Worm (Caenorhabditis elegans) whole organism, mixed stage, embryonic: ENCODE data around the gene W02H3.1.
A peak's percentile ranks its signal among the peaks of the same experiment; 100 is the strongest.

Experiments used
- blmp-1 ChIP-seq: fragments of 150-350 bp; optimal IDR thresholded peaks from 2 replicates; lab custom pipeline; 2014; ENCODE audit warnings: missing biosample characterization, missing genetic modification characterization
- ces-1 ChIP-seq: fragments of 150-350 bp; optimal IDR thresholded peaks from 2 replicates; lab custom pipeline; 2014; ENCODE audit warnings: missing biosample characterization, missing genetic modification reagents, missing genetic modification characterization
- drap-1 ChIP-seq: fragments of 200-800 bp; sonication (Bioruptor generic); optimal IDR thresholded peaks from 3 replicates; lab custom pipeline; 2018; ENCODE audit warnings: mild to moderate bottlenecking, missing genetic modification characterization, missing compliant biosample characterization
- elt-3 ChIP-seq: fragments of 150-350 bp; optimal IDR thresholded peaks from 2 replicates; lab custom pipeline; 2014; ENCODE audit warnings: missing biosample characterization, missing genetic modification characterization
- flh-1 ChIP-seq: fragments of 200-800 bp; sonication (Bioruptor generic); optimal IDR thresholded peaks from 2 replicates; lab custom pipeline; 2018; ENCODE audit warnings: mild to moderate bottlenecking, missing genetic modification characterization, moderate library complexity, missing compliant biosample characterization
- nhr-28 ChIP-seq: fragments of 150-350 bp; optimal IDR thresholded peaks from 2 replicates; lab custom pipeline; 2014; ENCODE audit warnings: missing biosample characterization, missing genetic modification characterization
- sem-2 ChIP-seq: fragments of 200-800 bp; sonication (Bioruptor generic); optimal IDR thresholded peaks from 2 replicates; lab custom pipeline; 2018; ENCODE audit warnings: mild to moderate bottlenecking, missing genetic modification characterization, missing compliant biosample characterization
- unc-39 ChIP-seq: fragments of 150-350 bp; optimal IDR thresholded peaks from 2 replicates; lab custom pipeline; 2014; ENCODE audit warnings: missing biosample characterization, missing genetic modification characterization

- peak; percentile 4 for TF ChIP-seq blmp-1 (tag; lab: Kevin White, UChicago)
- TF ChIP-seq unc-39 (tag; lab: Kevin White, UChicago) = no peak
- TF ChIP-seq flh-1 = no peak
- no peak for TF ChIP-seq ces-1 (GFP tag; lab: Kevin White, UChicago)
- TF ChIP-seq sem-2 (GFP tag; lab: Kevin White, UChicago) = no peak
- TF ChIP-seq elt-3 = no peak
- TF ChIP-seq nhr-28 (tag; lab: Kevin White, UChicago) = no peak
- no peak for TF ChIP-seq drap-1 (GFP tag; lab: Kevin White, UChicago)
Observed at ce11 chrX:11061904-11062303, 43.4 kb downstream of the W02H3.1 start, which contains the start of gene lpr-5.
